Fruit fly (Drosophila melanogaster): ENCODE results near the gene CG4199.
A peak's percentile ranks its signal among the peaks of the same experiment; 100 is the strongest.

The CG4199 gene

dm6 chrX:2071878-2072817, 1.1 kb downstream of the CG4199 start, which contains the start of gene Rtca (continued):
- TF ChIP-seq Mrtf (GFP tag; IDR thresholded peaks at IDR 0.05) (0 out of 3 replicates have a peak, but pooled peaks have one; percentile 37), CG9215 (GFP tag; IDR thresholded peaks at IDR 0.05) (peak; percentile 62), CHES-1-like (GFP tag; optimal IDR thresholded peaks at IDR 0.05) (peak; percentile 43), Sin3A (optimal IDR thresholded peaks at IDR 0.05) (no peak), pita (GFP tag; optimal IDR thresholded peaks at IDR 0.05) (no peak), lbe (GFP tag; optimal IDR thresholded peaks at IDR 0.05) (peak; percentile 35), ATbp (GFP tag; optimal IDR thresholded peaks at IDR 0.05) (peak; percentile 49), mam (GFP tag; optimal IDR thresholded peaks at IDR 0.05) (peak; percentile 62), tup (GFP tag; optimal IDR thresholded peaks at IDR 0.05) (no peak), CG4617 (GFP tag; optimal IDR thresholded peaks at IDR 0.05; ENCODE audit: borderline replicate concordance) (peak; percentile 14), pho (GFP tag; optimal IDR thresholded peaks at IDR 0.05) (peak; percentile 69), CG11247 (GFP tag; IDR thresholded peaks at IDR 0.05) (peak; percentile 62; the same call in 1 of the 2 replicates), h (optimal IDR thresholded peaks at IDR 0.05) (no peak), Sox100B (GFP tag; optimal IDR thresholded peaks at IDR 0.05) (no peak), tin (GFP tag; optimal IDR thresholded peaks at IDR 0.05) (peak; percentile 52), cad (GFP tag; optimal IDR thresholded peaks at IDR 0.05) (no peak), CG18599 (GFP tag; optimal IDR thresholded peaks at IDR 0.05) (peak; percentile 93), HLH3B (GFP tag; IDR thresholded peaks at IDR 0.05) (peak; percentile 79), bcd (GFP tag; optimal IDR thresholded peaks at IDR 0.05) (peak; percentile 72), gcm2 (GFP tag; optimal IDR thresholded peaks at IDR 0.05) (peak; percentile 18), Blimp-1 (GFP tag; optimal IDR thresholded peaks at IDR 0.05) (peak; percentile 54), Ada2b (GFP tag; IDR thresholded peaks at IDR 0.05) (peak; percentile 59), CG7372 (GFP tag; IDR thresholded peaks at IDR 0.05) (peak; percentile 67), chif (GFP tag; optimal IDR thresholded peaks at IDR 0.05) (peak; percentile 33 to 44), pros (GFP tag; optimal IDR thresholded peaks at IDR 0.05) (peak; percentile 31), eve (GFP tag; optimal IDR thresholded peaks at IDR 0.05) (no peak), CG6813 (GFP tag; optimal IDR thresholded peaks at IDR 0.05) (peak; percentile 67), CG8089 (GFP tag; optimal IDR thresholded peaks at IDR 0.05) (peak; percentile 11), phol (tag; optimal IDR thresholded peaks at IDR 0.05) (peak; percentile 66), Chrac-16 (GFP tag; optimal IDR thresholded peaks at IDR 0.05) (peak; percentile 50), HHEX (GFP tag; optimal IDR thresholded peaks at IDR 0.05) (peak; percentile 44), kah (GFP tag; optimal IDR thresholded peaks at IDR 0.05) (peak; percentile 22), C15 (GFP tag; IDR thresholded peaks at IDR 0.05) (peak; percentile 32; the same call in 1 of the 3 replicates), grn (GFP tag; optimal IDR thresholded peaks at IDR 0.05) (no peak), vvl (GFP tag; IDR thresholded peaks at IDR 0.05) (peak; percentile 78), CG4328 (GFP tag; optimal IDR thresholded peaks at IDR 0.05) (no peak), Sry-δ (GFP tag; optimal IDR thresholded peaks at IDR 0.05) (peak; percentile 17), CG15011 (GFP tag; optimal IDR thresholded peaks at IDR 0.05) (no peak), p53 (GFP tag; optimal IDR thresholded peaks at IDR 0.05) (peak; percentile 7), CG7963 (GFP tag; IDR thresholded peaks at IDR 0.05; ENCODE audit: partially characterized antibody) (no peak), zen (tag; optimal IDR thresholded peaks at IDR 0.05) (no peak), scrt (GFP tag; optimal IDR thresholded peaks at IDR 0.05) (peak; percentile 95), dmrt11E (tag; optimal IDR thresholded peaks at IDR 0.05) (peak; percentile 16), ftz-f1 (GFP tag; optimal IDR thresholded peaks at IDR 0.05) (peak; percentile 69), wdn (GFP tag; IDR thresholded peaks at IDR 0.05) (peak; percentile 56), CG31441 (GFP tag; IDR thresholded peaks at IDR 0.05) (peak; percentile 70), gsb (GFP tag; IDR thresholded peaks at IDR 0.05) (peak; percentile 57), CG10274 (GFP tag; optimal IDR thresholded peaks at IDR 0.05) (peak; percentile 12), CG11560 (tag; IDR thresholded peaks at IDR 0.05) (no peak)

Data from whole organism, embryonic.